Worm (Caenorhabditis elegans): ENCODE results near the gene C34F11.1.

The C34F11.1 gene

ce11 chrII:5226309-5226708 lies 13.5 kb downstream of the C34F11.1 start:
- no peak for TF ChIP-seq unc-62 (GFP tag; optimal IDR thresholded peaks at IDR 0.05)

- TF ChIP-seq unc-62 (GFP tag; optimal IDR thresholded peaks at IDR 0.05), result no peak
Observed at ce11 chrII:5227768-5228167, 15.0 kb downstream of the C34F11.1 start.

ce11 chrII:5228662-5229061 lies 15.9 kb downstream of the C34F11.1 start:
- no peak for TF ChIP-seq unc-62 (GFP tag; optimal IDR thresholded peaks at IDR 0.05)

ce11 chrII:5229596-5229995 lies 16.8 kb downstream of the C34F11.1 start, which contains the start of gene EGAP2.2:
EGAP2.2 (plus strand) TSS chrII:5229896.
- no peak for TF ChIP-seq unc-62 (GFP tag; optimal IDR thresholded peaks at IDR 0.05)

ce11 chrII:5231111-5231510 lies 18.3 kb downstream of the C34F11.1 start, which contains the start of gene EGAP2.1:
EGAP2.1 (plus strand) TSS chrII:5231411.
- TF ChIP-seq unc-62 (GFP tag; optimal IDR thresholded peaks at IDR 0.05), result no peak

- TF ChIP-seq unc-62 (GFP tag; optimal IDR thresholded peaks at IDR 0.05), result no peak
Observed at ce11 chrII:5234728-5235127, 22.0 kb downstream of the C34F11.1 start.

- TF ChIP-seq unc-62 (GFP tag; optimal IDR thresholded peaks at IDR 0.05), result no peak
Observed at ce11 chrII:5235758-5236157, 23.0 kb downstream of the C34F11.1 start, which contains the start of gene pho-1. pho-1 (minus strand) TSS chrII:5235846.

- no peak for TF ChIP-seq unc-62 (GFP tag; optimal IDR thresholded peaks at IDR 0.05)
Observed at ce11 chrII:5237699-5238098, 24.9 kb downstream of the C34F11.1 start.

- no peak for TF ChIP-seq unc-62 (GFP tag; optimal IDR thresholded peaks at IDR 0.05)
Observed at ce11 chrII:5238366-5238765, 25.6 kb downstream of the C34F11.1 start, which contains the start of gene pho-4. pho-4 (minus strand) TSS chrII:5238466.

- no peak for TF ChIP-seq unc-62 (GFP tag; optimal IDR thresholded peaks at IDR 0.05)
Observed at ce11 chrII:5241560-5241959, 28.8 kb downstream of the C34F11.1 start, which contains the start of gene T16D1.1. T16D1.1 (minus strand) TSS chrII:5241660.

ce11 chrII:5246791-5247361 lies 34.1 kb downstream of the C34F11.1 start, which contains the start of gene ptr-6:
ptr-6 (minus strand) TSS chrII:5246837.
- TF ChIP-seq unc-62 (GFP tag; optimal IDR thresholded peaks at IDR 0.05), result no peak

ce11 chrII:5255435-5255834 lies 42.7 kb downstream of the C34F11.1 start, which contains the start of gene frpr-4:
frpr-4 (minus strand) TSS chrII:5255535.
- no peak for TF ChIP-seq unc-62 (GFP tag; optimal IDR thresholded peaks at IDR 0.05)
